Worm (Caenorhabditis elegans) whole organism, L4/young adult: ENCODE measurements around the gene dlc-2.

Experiments
- W03F9.2 ChIP-seq: fragments of 150-350 bp; optimal IDR thresholded peaks from 2 replicates; lab custom pipeline; 2014; ENCODE audit warnings: missing biosample characterization, missing genetic modification characterization
- dao-5 ChIP-seq: sonication (generic microtip); optimal IDR thresholded peaks from 2 replicates; lab custom pipeline; 2016; ENCODE audit warnings: missing genotype, missing genetic modification characterization, moderate library complexity, missing compliant biosample characterization

DNA sequence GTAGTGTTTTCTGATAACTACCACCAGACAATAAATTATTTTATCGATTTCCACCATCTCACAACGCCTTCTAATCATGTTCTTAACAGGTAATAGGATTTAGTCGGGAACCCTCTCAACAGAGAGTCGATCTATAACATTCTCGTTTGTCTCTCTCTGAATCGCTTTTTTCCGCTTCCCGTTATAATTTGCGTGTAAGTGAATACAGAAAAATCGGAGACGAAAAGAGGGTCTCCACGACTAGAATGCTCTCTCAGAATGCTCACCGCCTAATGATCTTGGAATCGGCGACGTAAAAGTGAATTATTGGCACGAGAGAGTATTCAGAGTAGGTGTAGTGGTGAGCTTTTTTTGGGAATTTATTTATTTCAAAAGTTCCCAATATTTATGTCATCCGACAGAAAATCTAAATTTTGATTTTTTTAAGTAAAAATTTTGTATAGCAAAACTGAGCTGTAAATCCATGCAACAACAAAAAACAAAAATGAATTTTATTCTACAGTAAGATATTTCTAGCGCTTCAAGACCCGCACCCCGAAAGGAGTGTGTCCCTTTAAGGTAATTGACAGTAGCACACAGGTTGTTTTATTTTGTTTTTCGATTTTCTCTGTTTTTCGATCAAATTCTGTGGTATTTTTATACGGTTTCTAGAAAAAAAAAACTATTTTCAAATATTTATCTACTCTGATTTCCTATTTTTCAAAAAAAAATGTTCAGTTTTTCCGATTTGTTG lies 15.5 kb upstream of the dlc-2 start:
- no peak for TF ChIP-seq dao-5 (tag; lab: Kevin White, UChicago)
- no peak for TF ChIP-seq W03F9.2 (tag; lab: Kevin White, UChicago)
